Worm (Caenorhabditis elegans): ENCODE measurements around the gene K07H8.7.

The K07H8.7 gene

ce11 chrIV:8225357-8225756, 34.4 kb downstream of the K07H8.7 start, which contains the start of gene serp-1.2 (continued):
- TF ChIP-seq pqm-1 (tag; optimal IDR thresholded peaks at IDR 0.05) (peak; percentile 2), ceh-28 (tag; optimal IDR thresholded peaks at IDR 0.05) (no peak), mdl-1 (tag; optimal IDR thresholded peaks at IDR 0.05) (peak in 1 of 2 experiments; percentile 21)

- no peak for TF ChIP-seq nhr-48 (tag; optimal IDR thresholded peaks at IDR 0.05)
- no peak for TF ChIP-seq R02D3.7 (tag; optimal IDR thresholded peaks at IDR 0.05)
- TF ChIP-seq dmd-6 (GFP tag; IDR thresholded peaks at IDR 0.05): peak; percentile 36
- TF ChIP-seq unc-130 (GFP tag; optimal IDR thresholded peaks at IDR 0.05): no peak
- peak; percentile 43 for TF ChIP-seq dve-1 (tag; optimal IDR thresholded peaks at IDR 0.05; ENCODE audit: insufficient read depth)
- peak; percentile 11 for TF ChIP-seq hlh-30 (tag; optimal IDR thresholded peaks at IDR 0.05; ENCODE audit: insufficient read depth)
- no peak for TF ChIP-seq daf-16 (GFP tag; optimal IDR thresholded peaks at IDR 0.05)
- TF ChIP-seq daf-16 (tag; optimal IDR thresholded peaks at IDR 0.05): peak; percentile 62
- TF ChIP-seq ama-1 (optimal IDR thresholded peaks at IDR 0.05): no peak
- peak; percentile 25 for TF ChIP-seq nhr-28 (tag; optimal IDR thresholded peaks at IDR 0.05)
Measured at ce11 chrIV:8223055-8223454, 36.7 kb downstream of the K07H8.7 start.

ce11 chrIV:8221946-8222345, 37.9 kb downstream of the K07H8.7 start, which contains the start of gene gpx-6:
Gene gpx-6, plus strand, starts transcription at chrIV:8222202.
- TF ChIP-seq mdl-1 (tag; optimal IDR thresholded peaks at IDR 0.05) (peak in 1 of 2 experiments; percentile 48), zfp-3 (GFP tag; conservative IDR thresholded peaks at IDR 0.05) (no peak), daf-16 (GFP tag; optimal IDR thresholded peaks at IDR 0.05) (no peak), daf-16 (tag; optimal IDR thresholded peaks at IDR 0.05) (peak; percentile 86), nhr-28 (tag; optimal IDR thresholded peaks at IDR 0.05) (peak; percentile 55)

- no peak for TF ChIP-seq unc-39 (tag; optimal IDR thresholded peaks at IDR 0.05)
- TF ChIP-seq unc-62 (GFP tag; optimal IDR thresholded peaks at IDR 0.05 in 1 of 2): no peak
- no peak for TF ChIP-seq unc-62 (tag; optimal IDR thresholded peaks at IDR 0.05)
- no peak for TF ChIP-seq mxl-2 (GFP tag; conservative IDR thresholded peaks at IDR 0.05)
- no peak for TF ChIP-seq Y105C5A.15 (GFP tag; IDR thresholded peaks at IDR 0.05)
- TF ChIP-seq egl-43 (GFP tag; IDR thresholded peaks at IDR 0.05): no peak
- TF ChIP-seq nhr-25 (tag; optimal IDR thresholded peaks at IDR 0.05; ENCODE audit: borderline replicate concordance, insufficient read depth): no peak
- TF ChIP-seq aha-1 (tag): no peak
- no peak for TF ChIP-seq F26F4.8 (GFP tag; conservative IDR thresholded peaks at IDR 0.05)
- no peak for TF ChIP-seq F10B5.3 (tag; optimal IDR thresholded peaks at IDR 0.05)
- no peak for TF ChIP-seq fos-1 (tag; optimal IDR thresholded peaks at IDR 0.05)
- TF ChIP-seq fkh-10 (GFP tag; optimal IDR thresholded peaks at IDR 0.05): no peak
Measured at ce11 chrIV:8219987-8220386, 39.8 kb downstream of the K07H8.7 start, which contains the start of gene ocr-2. Gene ocr-2, minus strand, starts transcription at chrIV:8220087.

ce11 chrIV:8211747-8212146, 48.1 kb downstream of the K07H8.7 start, which contains the start of gene C07G1.7:
Gene C07G1.7, minus strand, starts transcription at chrIV:8211847.
- no peak for TF ChIP-seq lin-39 (tag; optimal IDR thresholded peaks at IDR 0.05)
- TF ChIP-seq hif-1 (tag; optimal IDR thresholded peaks at IDR 0.05): no peak
- TF ChIP-seq duxl-1 (tag; optimal IDR thresholded peaks at IDR 0.05; ENCODE audit: poor library complexity): no peak

- no peak for TF ChIP-seq nhr-42 (GFP tag; IDR thresholded peaks at IDR 0.05)
- TF ChIP-seq hlh-30 (tag; optimal IDR thresholded peaks at IDR 0.05; ENCODE audit: insufficient read depth): no peak
- no peak for TF ChIP-seq php-3 (GFP tag; IDR thresholded peaks at IDR 0.05)
- TF ChIP-seq lin-15B (tag; optimal IDR thresholded peaks at IDR 0.05): no peak
- TF ChIP-seq cey-2 (tag; optimal IDR thresholded peaks at IDR 0.05; ENCODE audit: borderline replicate concordance, insufficient read depth): no peak
- no peak for TF ChIP-seq F49E8.2 (tag; optimal IDR thresholded peaks at IDR 0.05; ENCODE audit: borderline replicate concordance)
- TF ChIP-seq madf-9 (GFP tag; conservative IDR thresholded peaks at IDR 0.05): no peak
- no peak for TF ChIP-seq zfp-2 (tag; optimal IDR thresholded peaks at IDR 0.05)
- no peak for TF ChIP-seq dpl-1 (GFP tag; optimal IDR thresholded peaks at IDR 0.05)
- no peak for TF ChIP-seq fos-1 (tag; optimal IDR thresholded peaks at IDR 0.05)
- TF ChIP-seq skn-1 (tag; optimal IDR thresholded peaks at IDR 0.05): no peak
- no peak for TF ChIP-seq aly-2 (tag; optimal IDR thresholded peaks at IDR 0.05)
- TF ChIP-seq daf-12 (tag; optimal IDR thresholded peaks at IDR 0.05): no peak
- TF ChIP-seq lir-3 (tag; optimal IDR thresholded peaks at IDR 0.05): no peak
- no peak for TF ChIP-seq spr-1 (tag; optimal IDR thresholded peaks at IDR 0.05)
- no peak for TF ChIP-seq mxl-2 (GFP tag; conservative IDR thresholded peaks at IDR 0.05)
- TF ChIP-seq tag-97 (GFP tag; IDR thresholded peaks at IDR 0.05): no peak
Measured at ce11 chrIV:8210300-8210699, 49.5 kb downstream of the K07H8.7 start, which contains the start of gene C07G1.6. Gene C07G1.6, minus strand, starts transcription at chrIV:8210400.

All from whole organism, L4 larva.